Worm (Caenorhabditis elegans) whole organism, L2 larva: Measurements from ENCODE around the gene srb-19.

Experiments used
- lin-39 ChIP-seq: fragments of 150-350 bp; optimal IDR thresholded peaks from 2 replicates; lab custom pipeline; 2014; ENCODE audit warnings: missing biosample characterization, missing genetic modification reagents, missing genetic modification characterization
- nhr-11 ChIP-seq: fragments of 150-350 bp; optimal IDR thresholded peaks from 2 replicates; lab custom pipeline; 2014; ENCODE audit warnings: missing biosample characterization, missing genetic modification characterization

- TF ChIP-seq nhr-11 (tag; lab: Kevin White, UChicago) (no peak), lin-39 (tag; lab: Kevin White, UChicago) (no peak)
Observed at ce11 chrV:7532947-7533346, 13.0 kb upstream of the srb-19 start, which contains the start of gene C54F6.3.
